Fruit fly (Drosophila melanogaster) whole organism, embryonic: ENCODE results near the gene psh.

ENCODE experiments used
- ATbp ChIP-seq: fragments of 200-800 bp; sonication (Bioruptor generic); optimal IDR thresholded peaks from 2 replicates; lab custom pipeline; 2017; ENCODE audit warnings: missing biosample characterization, mild to moderate bottlenecking, missing genetic modification characterization, missing genetic modification reagents
- Atf-2 ChIP-seq: fragments of 200-800 bp; sonication (Bioruptor generic); optimal IDR thresholded peaks from 2 replicates; lab custom pipeline; 2016; ENCODE audit warnings: missing biosample characterization, missing genetic modification characterization
- B-H1 ChIP-seq: fragments of 200-800 bp; sonication (Bioruptor generic); IDR thresholded peaks from 3 replicates; pipeline ENCODE4 v1.3.6; 2022; ENCODE audit warnings: missing biosample characterization, missing genetic modification characterization
- Bgb ChIP-seq: fragments of 200-800 bp; sonication (Bioruptor generic); IDR thresholded peaks from 2 replicates; pipeline ENCODE4 v1.3.6; 2022; ENCODE audit warnings: missing biosample characterization, missing genetic modification characterization; ENCODE audit not compliant: partially characterized antibody
- BtbVII ChIP-seq: fragments of 200-800 bp; sonication (Bioruptor generic); optimal IDR thresholded peaks from 3 replicates; lab custom pipeline; 2017; ENCODE audit warnings: missing biosample characterization, mild to moderate bottlenecking, missing genetic modification characterization
- CG1024 ChIP-seq: fragments of 200-800 bp; sonication (Bioruptor generic); IDR thresholded peaks from 2 replicates; pipeline ENCODE4 v1.3.6; 2022; ENCODE audit warnings: missing biosample characterization, missing genetic modification characterization
- CG10959 ChIP-seq: fragments of 200-800 bp; sonication (Bioruptor generic); IDR thresholded peaks from 2 replicates; pipeline ENCODE4 v1.3.6; 2022; ENCODE audit warnings: missing biosample characterization, missing genetic modification characterization
- CG11398 ChIP-seq: fragments of 200-800 bp; sonication (Bioruptor generic); optimal IDR thresholded peaks from 2 replicates; lab custom pipeline; 2016; ENCODE audit warnings: missing biosample characterization, missing genetic modification characterization
- CG14965 ChIP-seq: fragments of 200-800 bp; sonication (Bioruptor generic); optimal IDR thresholded peaks from 2 replicates; lab custom pipeline; 2016; ENCODE audit warnings: missing biosample characterization, missing genetic modification characterization, borderline replicate concordance
- CG1602 ChIP-seq: fragments of 200-800 bp; sonication (Bioruptor generic); optimal IDR thresholded peaks from 3 replicates; lab custom pipeline; 2016; ENCODE audit warnings: missing biosample characterization, missing genetic modification characterization
- CG16779 ChIP-seq: fragments of 200-800 bp; sonication (Bioruptor generic); IDR thresholded peaks from 2 replicates; pipeline ENCODE4 v1.3.6; 2022; ENCODE audit warnings: missing biosample characterization, missing genetic modification characterization
- CG1792 ChIP-seq: fragments of 200-800 bp; sonication (Bioruptor generic); optimal IDR thresholded peaks from 2 replicates; lab custom pipeline; 2016; ENCODE audit warnings: missing biosample characterization, missing genetic modification characterization
- CG18619 ChIP-seq: fragments of 200-800 bp; sonication (Bioruptor generic); optimal IDR thresholded peaks from 3 replicates; lab custom pipeline; 2017; ENCODE audit warnings: missing biosample characterization, mild to moderate bottlenecking, missing genetic modification characterization
- CG2199 ChIP-seq: fragments of 200-800 bp; sonication (Bioruptor generic); IDR thresholded peaks from 3 replicates; pipeline ENCODE4 v1.3.6; 2022; ENCODE audit warnings: missing biosample characterization, missing genetic modification characterization
- CG30403 ChIP-seq: fragments of 200-800 bp; sonication (Bioruptor generic); optimal IDR thresholded peaks from 3 replicates; lab custom pipeline; 2016; ENCODE audit warnings: missing biosample characterization, missing genetic modification characterization
- CG31365 ChIP-seq: fragments of 200-800 bp; sonication (Bioruptor generic); optimal IDR thresholded peaks from 2 replicates; lab custom pipeline; 2018; ENCODE audit warnings: missing biosample characterization, mild to moderate bottlenecking, missing genetic modification characterization
- CG34376 ChIP-seq: fragments of 200-800 bp; sonication (Bioruptor generic); optimal IDR thresholded peaks from 2 replicates; lab custom pipeline; 2018; ENCODE audit warnings: missing biosample characterization, mild to moderate bottlenecking, missing genetic modification characterization
- CG3838 ChIP-seq: fragments of 200-800 bp; sonication (Bioruptor generic); optimal IDR thresholded peaks from 3 replicates; lab custom pipeline; 2016; ENCODE audit warnings: missing biosample characterization, missing genetic modification characterization
- CG3847 ChIP-seq: fragments of 200-800 bp; sonication (Bioruptor generic); IDR thresholded peaks from 2 replicates; pipeline ENCODE4 v1.3.6; 2022; ENCODE audit warnings: missing biosample characterization, missing genetic modification characterization
- CG4282 ChIP-seq: fragments of 200-800 bp; sonication (Bioruptor generic); optimal IDR thresholded peaks from 2 replicates; lab custom pipeline; 2016; ENCODE audit warnings: missing biosample characterization, missing genetic modification characterization
- CG4328 ChIP-seq: fragments of 200-800 bp; sonication (Bioruptor generic); optimal IDR thresholded peaks from 3 replicates; lab custom pipeline; 2017; ENCODE audit warnings: missing biosample characterization, missing genetic modification reagents, missing genetic modification characterization
- CG6175 ChIP-seq: fragments of 200-800 bp; sonication (Bioruptor generic); IDR thresholded peaks from 3 replicates; pipeline ENCODE4 v1.3.6; 2022; ENCODE audit warnings: missing biosample characterization, missing genetic modification characterization
- CG7357 ChIP-seq: fragments of 200-800 bp; sonication (Bioruptor generic); IDR thresholded peaks from 3 replicates; pipeline ENCODE4 v1.3.6; 2022; ENCODE audit warnings: missing biosample characterization, missing genetic modification characterization
- CG8281 ChIP-seq: fragments of 200-800 bp; sonication (Bioruptor generic); optimal IDR thresholded peaks from 2 replicates; lab custom pipeline; 2018; ENCODE audit warnings: missing biosample characterization, mild to moderate bottlenecking, missing genetic modification characterization, moderate library complexity
- CG9727 ChIP-seq: fragments of 200-800 bp; sonication (Bioruptor generic); optimal IDR thresholded peaks from 3 replicates; lab custom pipeline; 2017; ENCODE audit warnings: missing biosample characterization, mild to moderate bottlenecking, missing genetic modification characterization
- Dp ChIP-seq: fragments of 200-800 bp; sonication (Bioruptor generic); optimal IDR thresholded peaks from 2 replicates; lab custom pipeline; 2018; ENCODE audit warnings: missing biosample characterization, mild to moderate bottlenecking, missing genetic modification characterization, moderate library complexity
- E2f2 ChIP-seq: fragments of 200-800 bp; sonication (Bioruptor generic); IDR thresholded peaks from 2 replicates; pipeline ENCODE4 v1.3.6; 2022; ENCODE audit warnings: missing biosample characterization, missing genetic modification characterization
- Hr51 ChIP-seq, 2 experiments: fragments of 200-800 bp; sonication (Bioruptor generic); optimal IDR thresholded peaks; 2 replicates in 1 of 2; 3 replicates in 1 of 2; lab custom pipeline; 2016 to 2018; ENCODE audit warnings: missing biosample characterization in 2 of 2, missing genetic modification characterization in 2 of 2, mild to moderate bottlenecking in 1 of 2, moderate library complexity in 1 of 2
- Hr78 ChIP-seq, 2 experiments: fragments of 200-800 bp in 1 of 2; fragments of >200 bp in 1 of 2; sonication (Bioruptor generic) in 1 of 2; optimal IDR thresholded peaks; 2 replicates each; lab custom pipeline; 2017 to 2019; ENCODE audit warnings: missing biosample characterization in 2 of 2, missing genetic modification characterization in 2 of 2, mild to moderate bottlenecking in 1 of 2, moderate library complexity in 1 of 2
- Meics ChIP-seq: fragments of 200-800 bp; sonication (Bioruptor generic); optimal IDR thresholded peaks from 2 replicates; lab custom pipeline; 2017; ENCODE audit warnings: missing biosample characterization, mild to moderate bottlenecking, missing genetic modification characterization
- NFAT ChIP-seq: fragments of 200-800 bp; sonication (Bioruptor generic); IDR thresholded peaks from 2 replicates; pipeline ENCODE4 v1.3.6; 2022; ENCODE audit warnings: missing biosample characterization, missing genetic modification characterization
- Pdp1 ChIP-seq, 2 experiments: fragments of 200-800 bp; sonication (Bioruptor generic); optimal IDR thresholded peaks; 3 replicates each; lab custom pipeline; 2016; ENCODE audit warnings: missing biosample characterization in 2 of 2, missing genetic modification characterization in 2 of 2, mild to moderate bottlenecking in 1 of 2, moderate library complexity in 1 of 2
- Sry-β ChIP-seq: fragments of 200-800 bp; sonication (Bioruptor generic); optimal IDR thresholded peaks from 2 replicates; lab custom pipeline; 2018; ENCODE audit warnings: missing biosample characterization, mild to moderate bottlenecking, missing genetic modification characterization, moderate library complexity
- aop ChIP-seq: fragments of 200-800 bp; sonication (Bioruptor generic); IDR thresholded peaks from 2 replicates; pipeline ENCODE4 v1.3.6; 2022; ENCODE audit warnings: missing biosample characterization, missing genetic modification characterization
- dmrt11E ChIP-seq: fragments of 200-800 bp; sonication (Bioruptor generic); optimal IDR thresholded peaks from 3 replicates; lab custom pipeline; 2018; ENCODE audit warnings: missing biosample characterization, mild to moderate bottlenecking, missing genetic modification characterization, moderate library complexity
- en ChIP-seq: fragments of 200-800 bp; sonication (Bioruptor generic); optimal IDR thresholded peaks from 2 replicates; lab custom pipeline; 2016; ENCODE audit warnings: missing biosample characterization, missing genetic modification characterization
- gcm ChIP-seq: fragments of 200-800 bp; sonication (Bioruptor generic); optimal IDR thresholded peaks from 2 replicates; lab custom pipeline; 2019; ENCODE audit warnings: missing biosample characterization, mild to moderate bottlenecking, missing genetic modification characterization, moderate library complexity
- gfzf ChIP-seq: fragments of 200-800 bp; sonication (Bioruptor generic); optimal IDR thresholded peaks from 2 replicates; lab custom pipeline; 2016; ENCODE audit warnings: missing biosample characterization, mild to moderate bottlenecking, missing genetic modification characterization, moderate library complexity
- ham ChIP-seq: fragments of 200-800 bp; sonication (Bioruptor generic); IDR thresholded peaks from 2 replicates; pipeline ENCODE4 v1.3.6; 2022; ENCODE audit warnings: missing biosample characterization, missing genetic modification characterization
- ind ChIP-seq: fragments of 200-800 bp; sonication (Bioruptor generic); optimal IDR thresholded peaks from 3 replicates; lab custom pipeline; 2016; ENCODE audit warnings: missing biosample characterization, missing genetic modification characterization
- insv ChIP-seq, 2 experiments: fragments of 200-800 bp; sonication (Bioruptor generic); optimal IDR thresholded peaks; 3 replicates each; lab custom pipeline; 2016 to 2018; ENCODE audit warnings: missing biosample characterization in 2 of 2, missing genetic modification characterization in 2 of 2
- jing ChIP-seq: fragments of 200-800 bp; sonication (Bioruptor generic); optimal IDR thresholded peaks from 2 replicates; lab custom pipeline; 2018; ENCODE audit warnings: missing biosample characterization, mild to moderate bottlenecking, missing genetic modification characterization
- mam ChIP-seq: fragments of 200-800 bp; sonication (Bioruptor generic); optimal IDR thresholded peaks from 3 replicates; lab custom pipeline; 2016; ENCODE audit warnings: missing biosample characterization, missing genetic modification characterization
- mirr ChIP-seq: fragments of 200-800 bp; sonication (Bioruptor generic); optimal IDR thresholded peaks from 3 replicates; lab custom pipeline; 2018; ENCODE audit warnings: missing biosample characterization, mild to moderate bottlenecking, missing genetic modification characterization
- nerfin-2 ChIP-seq: fragments of 200-800 bp; sonication (Bioruptor generic); IDR thresholded peaks from 2 replicates; pipeline ENCODE4 v1.3.6; 2022; ENCODE audit warnings: missing biosample characterization, missing genetic modification characterization; ENCODE audit not compliant: partially characterized antibody
- odd ChIP-seq: fragments of 200-800 bp; sonication (Bioruptor generic); optimal IDR thresholded peaks from 2 replicates; lab custom pipeline; 2017; ENCODE audit warnings: missing biosample characterization, mild to moderate bottlenecking, missing genetic modification characterization
- scrt ChIP-seq: fragments of 200-800 bp; sonication (Bioruptor generic); optimal IDR thresholded peaks from 2 replicates; lab custom pipeline; 2018; ENCODE audit warnings: missing biosample characterization, mild to moderate bottlenecking, missing genetic modification characterization, moderate library complexity
- sens-2 ChIP-seq: fragments of 200-800 bp; sonication (Bioruptor generic); IDR thresholded peaks from 2 replicates; pipeline ENCODE4 v1.3.6; 2022; ENCODE audit warnings: missing biosample characterization, missing genetic modification characterization
- tgo ChIP-seq: fragments of 200-800 bp; sonication (Bioruptor generic); IDR thresholded peaks from 3 replicates; pipeline ENCODE4 v1.3.6; 2022; ENCODE audit warnings: missing biosample characterization, missing genetic modification characterization
- tio ChIP-seq: fragments of 200-800 bp; sonication (Bioruptor generic); optimal IDR thresholded peaks from 2 replicates; lab custom pipeline; 2017; ENCODE audit warnings: missing biosample characterization, missing genetic modification characterization, inconsistent platforms
- wdn ChIP-seq: fragments of 200-800 bp; sonication (Bioruptor generic); IDR thresholded peaks from 2 replicates; pipeline ENCODE4 v1.3.6; 2022; ENCODE audit warnings: missing biosample characterization, missing genetic modification characterization

Gene psh

dm6 chrX:18533308-18533707, 46.6 kb upstream of the psh start (continued):
- TF ChIP-seq CG1602 (GFP tag; lab: Kevin White, UChicago) (no peak), CG9727 (GFP tag; lab: Kevin White, UChicago) (peak; percentile 5), gfzf (GFP tag; lab: Kevin White, UChicago) (no peak), CG6175 (GFP tag; lab: Robert Waterston, UW) (no peak), mirr (no peak), CG3847 (GFP tag; lab: Robert Waterston, UW) (0 out of 2 replicates have a peak, but pooled peaks have one; percentile 18), aop (no peak), tgo (GFP tag; lab: Robert Waterston, UW) (no peak), CG3838 (GFP tag; lab: Kevin White, UChicago) (no peak), jing (GFP tag; lab: Kevin White, UChicago) (no peak), CG8281 (tag; lab: Kevin White, UChicago) (no peak), nerfin-2 (no peak), CG4328 (GFP tag; lab: Kevin White, UChicago) (no peak), tio (GFP tag; lab: Kevin White, UChicago) (no peak), CG7357 (GFP tag; lab: Robert Waterston, UW) (peak; percentile 13; the same call in 1 of the 3 replicates), en (GFP tag; lab: Kevin White, UChicago) (no peak), ham (no peak), ATbp (GFP tag; lab: Kevin White, UChicago) (peak; percentile 60), odd (no peak), ind (GFP tag; lab: Kevin White, UChicago) (no peak), Bgb (GFP tag; lab: Robert Waterston, UW) (no peak), sens-2 (GFP tag; lab: Robert Waterston, UW) (no peak), gcm (GFP tag; lab: Kevin White, UChicago) (peak; percentile 19), CG11398 (GFP tag; lab: Kevin White, UChicago) (no peak), Hr78 (GFP tag; optimal IDR thresholded peaks at IDR 0.05; lab: Kevin White, UChicago) (no peak), CG1792 (GFP tag; lab: Kevin White, UChicago) (no peak), Meics (GFP tag; lab: Kevin White, UChicago) (no peak), B-H1 (GFP tag; lab: Robert Waterston, UW) (no peak), wdn (GFP tag; lab: Robert Waterston, UW) (no peak), Atf-2 (GFP tag; lab: Kevin White, UChicago) (no peak), NFAT (GFP tag; lab: Robert Waterston, UW) (no peak), E2f2 (no peak), CG31365 (no peak), Hr51 (GFP tag; optimal IDR thresholded peaks at IDR 0.05; lab: Kevin White, UChicago) (peak in 1 of 2 experiments; percentile 45), CG30403 (GFP tag; lab: Kevin White, UChicago) (peak; percentile 14), mam (GFP tag; lab: Kevin White, UChicago) (no peak), CG4282 (GFP tag; lab: Kevin White, UChicago) (no peak), CG14965 (GFP tag; lab: Kevin White, UChicago) (no peak), Pdp1 (GFP tag; optimal IDR thresholded peaks at IDR 0.05; lab: Kevin White, UChicago) (peak in 1 of 2 experiments; percentile 59), CG10959 (GFP tag; lab: Robert Waterston, UW) (no peak), CG18619 (GFP tag; lab: Kevin White, UChicago) (peak; percentile 7), Sry-β (GFP tag; lab: Kevin White, UChicago) (no peak), CG1024 (no peak), CG34376 (no peak), CG2199 (GFP tag; lab: Robert Waterston, UW) (no peak), dmrt11E (peak; percentile 62), Dp (no peak), BtbVII (GFP tag; lab: Kevin White, UChicago) (no peak), CG16779 (GFP tag; lab: Robert Waterston, UW) (no peak), insv (GFP tag; optimal IDR thresholded peaks at IDR 0.05; lab: Kevin White, UChicago) (no peak), scrt (GFP tag; lab: Kevin White, UChicago) (no peak)
